Worm (Caenorhabditis elegans): ENCODE measurements around the gene Y62F5A.9.

Gene Y62F5A.9

DNA sequence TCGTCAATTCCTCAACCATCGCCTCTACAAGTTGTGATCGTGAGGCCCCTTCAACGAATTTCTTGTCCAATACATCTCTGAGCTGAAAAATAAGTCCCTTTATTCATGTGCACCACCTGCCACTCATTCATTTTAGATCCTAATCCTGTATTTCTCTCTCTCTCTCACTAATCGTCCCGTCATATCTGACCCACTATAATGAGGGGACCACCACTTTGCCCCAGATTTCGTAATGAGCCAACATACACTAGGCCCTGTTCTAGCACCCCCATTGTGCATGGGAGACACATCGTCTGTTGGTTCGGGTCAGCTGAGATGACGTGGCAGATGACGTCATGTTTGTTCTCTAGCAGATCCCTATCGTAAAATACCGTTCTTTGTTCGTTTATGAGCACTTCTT lies 3.2 kb downstream of the Y62F5A.9 start:
- no peak for TF ChIP-seq nhr-237 (tag; optimal IDR thresholded peaks at IDR 0.05)
- TF ChIP-seq ceh-39 (tag; optimal IDR thresholded peaks at IDR 0.05): peak; percentile 41
- no peak for TF ChIP-seq lin-32 (GFP tag; optimal IDR thresholded peaks at IDR 0.05)
- peak; percentile 61 for TF ChIP-seq drap-1 (GFP tag; optimal IDR thresholded peaks at IDR 0.05)
- no peak for TF ChIP-seq nhr-28 (tag; optimal IDR thresholded peaks at IDR 0.05)
- no peak for TF ChIP-seq mab-5 (tag; optimal IDR thresholded peaks at IDR 0.05)
- no peak for TF ChIP-seq zip-8 (tag; optimal IDR thresholded peaks at IDR 0.05)
- TF ChIP-seq mep-1 (tag; optimal IDR thresholded peaks at IDR 0.05): no peak
- TF ChIP-seq nhr-2 (tag; optimal IDR thresholded peaks at IDR 0.05): peak; percentile 82
- TF ChIP-seq lin-13 (tag; optimal IDR thresholded peaks at IDR 0.05): no peak
- TF ChIP-seq nhr-76 (tag; optimal IDR thresholded peaks at IDR 0.05): no peak
- TF ChIP-seq tbx-8 (GFP tag; optimal IDR thresholded peaks at IDR 0.05): no peak
- TF ChIP-seq elt-3 (tag; optimal IDR thresholded peaks at IDR 0.05): no peak
- peak; percentile 45 for TF ChIP-seq unc-62 (GFP tag; optimal IDR thresholded peaks at IDR 0.05)
- TF ChIP-seq cnd-1 (tag; optimal IDR thresholded peaks at IDR 0.05): peak; percentile 66
- TF ChIP-seq nhr-12 (tag; optimal IDR thresholded peaks at IDR 0.05): no peak
- TF ChIP-seq blmp-1 (tag; optimal IDR thresholded peaks at IDR 0.05): no peak
- no peak for TF ChIP-seq unc-120 (tag; optimal IDR thresholded peaks at IDR 0.05; ENCODE audit: poor library complexity, severe bottlenecking)
- no peak for TF ChIP-seq flh-1 (GFP tag; optimal IDR thresholded peaks at IDR 0.05)
- no peak for TF ChIP-seq elt-1 (tag; optimal IDR thresholded peaks at IDR 0.05; ENCODE audit: borderline replicate concordance, insufficient read depth)
- TF ChIP-seq snpc-4 (tag; optimal IDR thresholded peaks at IDR 0.05): no peak
- no peak for TF ChIP-seq pha-4 (tag; optimal IDR thresholded peaks at IDR 0.05)
- TF ChIP-seq sem-2 (GFP tag; optimal IDR thresholded peaks at IDR 0.05): peak; percentile 40
- TF ChIP-seq ces-1 (GFP tag; optimal IDR thresholded peaks at IDR 0.05): peak; percentile 35
- TF ChIP-seq lsy-2 (tag; optimal IDR thresholded peaks at IDR 0.05): no peak
- peak; percentile 22 for TF ChIP-seq ztf-11 (tag; optimal IDR thresholded peaks at IDR 0.05)
- peak; percentile 76 for TF ChIP-seq sptf-1 (tag; optimal IDR thresholded peaks at IDR 0.05)
- no peak for TF ChIP-seq M03D4.4 (tag; optimal IDR thresholded peaks at IDR 0.05)
- peak; percentile 73 for TF ChIP-seq mls-2 (tag; optimal IDR thresholded peaks at IDR 0.05)
- TF ChIP-seq ceh-83 (GFP tag; optimal IDR thresholded peaks at IDR 0.05): no peak
- peak; percentile 20 for TF ChIP-seq ceh-43 (GFP tag; optimal IDR thresholded peaks at IDR 0.05)
- TF ChIP-seq ham-2 (GFP tag; optimal IDR thresholded peaks at IDR 0.05): no peak
- no peak for TF ChIP-seq unc-39 (tag; optimal IDR thresholded peaks at IDR 0.05)
- TF ChIP-seq hlh-1 (tag; optimal IDR thresholded peaks at IDR 0.05): no peak
- TF ChIP-seq bed-3 (GFP tag; optimal IDR thresholded peaks at IDR 0.05): no peak

DNA sequence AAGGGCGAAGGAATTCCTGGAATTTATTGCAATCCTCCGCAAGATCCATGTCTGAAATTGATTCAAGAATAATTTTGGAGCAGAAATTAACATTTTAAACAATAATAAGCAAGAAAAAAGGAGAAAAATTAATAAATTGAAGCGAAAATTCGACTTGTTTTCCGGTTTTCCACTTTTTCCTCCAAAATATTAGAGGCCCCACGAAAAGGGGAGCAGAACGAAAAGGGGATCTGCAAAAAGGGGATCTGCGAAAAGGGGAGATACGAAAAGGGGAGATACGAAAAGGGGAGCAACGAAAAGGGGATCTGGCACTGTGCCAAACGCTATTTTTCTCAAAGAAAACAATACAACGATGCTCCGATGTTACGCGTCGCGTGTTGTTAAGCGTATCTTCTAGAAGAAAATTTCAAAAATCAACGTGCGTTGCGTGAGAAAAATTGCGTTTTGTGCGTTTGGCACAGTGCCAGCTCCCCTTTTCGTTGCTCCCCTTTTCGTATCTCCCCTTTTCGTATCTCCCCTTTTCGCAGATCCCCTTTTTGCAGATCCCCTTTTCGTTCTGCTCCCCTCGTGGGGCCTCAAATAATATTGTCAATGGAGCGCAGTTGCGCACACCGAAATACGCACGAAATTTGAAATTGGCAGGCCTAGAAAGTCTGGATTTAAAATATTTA lies 4.1 kb downstream of the Y62F5A.9 start, which contains the start of gene Y62F5A.12:
Gene Y62F5A.12, minus strand, starts transcription at position 51 of the 671 bp plus-strand sequence.
- TF ChIP-seq pha-4 (tag; optimal IDR thresholded peaks at IDR 0.05) (peak; percentile 22), bed-3 (GFP tag; optimal IDR thresholded peaks at IDR 0.05) (peak; percentile 17), lin-13 (tag; optimal IDR thresholded peaks at IDR 0.05) (peak; percentile 77), cnd-1 (tag; optimal IDR thresholded peaks at IDR 0.05) (peak; percentile 68), M03D4.4 (tag; optimal IDR thresholded peaks at IDR 0.05) (peak; percentile 49), sptf-1 (tag; optimal IDR thresholded peaks at IDR 0.05) (peak; percentile 95), lin-32 (GFP tag; optimal IDR thresholded peaks at IDR 0.05) (peak; percentile 56), nhr-237 (tag; optimal IDR thresholded peaks at IDR 0.05) (peak; percentile 1), mep-1 (tag; optimal IDR thresholded peaks at IDR 0.05) (peak; percentile 85), unc-120 (tag; optimal IDR thresholded peaks at IDR 0.05; ENCODE audit: poor library complexity, severe bottlenecking) (peak; percentile 79), drap-1 (GFP tag; optimal IDR thresholded peaks at IDR 0.05) (peak; percentile 57), ham-2 (GFP tag; optimal IDR thresholded peaks at IDR 0.05) (peak; percentile 26), hlh-1 (tag; optimal IDR thresholded peaks at IDR 0.05) (peak; percentile 7), tbx-8 (GFP tag; optimal IDR thresholded peaks at IDR 0.05) (peak; percentile 6), lsy-2 (tag; optimal IDR thresholded peaks at IDR 0.05) (peak; percentile 46), ces-1 (GFP tag; optimal IDR thresholded peaks at IDR 0.05) (peak; percentile 61), mls-2 (tag; optimal IDR thresholded peaks at IDR 0.05) (peak; percentile 52)

DNA sequence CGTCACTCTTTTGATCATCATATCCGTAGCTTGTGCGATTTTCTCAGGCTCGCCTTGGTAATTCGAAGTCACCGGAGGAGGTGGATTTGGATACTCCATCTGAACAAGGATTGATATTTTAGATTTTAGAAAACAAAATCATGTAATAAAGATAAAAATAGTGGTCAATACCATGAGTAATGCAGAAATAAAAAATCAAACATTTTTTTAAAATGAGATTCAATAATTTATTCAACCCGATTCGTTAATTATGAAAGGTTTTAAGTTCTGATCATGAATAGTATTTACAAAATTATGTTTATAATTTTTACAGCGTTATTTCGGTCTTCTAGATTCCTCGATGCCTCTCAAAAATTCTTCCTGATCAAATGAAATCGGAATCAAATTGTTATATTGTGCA lies 4.9 kb downstream of the Y62F5A.9 start, which contains the start of gene mdt-8:
Gene mdt-8, minus strand, starts transcription at position 101 of the 400 bp plus-strand sequence.
- TF ChIP-seq lin-32 (GFP tag; optimal IDR thresholded peaks at IDR 0.05): no peak
- no peak for TF ChIP-seq lin-13 (tag; optimal IDR thresholded peaks at IDR 0.05)
- no peak for TF ChIP-seq ztf-11 (tag; optimal IDR thresholded peaks at IDR 0.05)
- no peak for TF ChIP-seq pha-4 (tag; optimal IDR thresholded peaks at IDR 0.05)
